Worm (Caenorhabditis elegans): Measurements from ENCODE around the gene ztf-1.

- TF ChIP-seq ztf-11 (tag; optimal IDR thresholded peaks at IDR 0.05) = no peak
- TF ChIP-seq jun-1 (tag; optimal IDR thresholded peaks at IDR 0.05) = no peak
- TF ChIP-seq lin-15B (tag; optimal IDR thresholded peaks at IDR 0.05) = no peak
Observed at ce11 chrIII:8762016-8762415, 30.1 kb downstream of the ztf-1 start.
